Fruit fly (Drosophila melanogaster): ENCODE data around the gene mats.

dm6 chr3R:22389614-22390013 is 31.3 kb upstream of the mats start, which contains the start of the genes CAH8 and CG7059:
- TF ChIP-seq topi (GFP tag; optimal IDR thresholded peaks at IDR 0.05) (no peak), CG9139 (GFP tag; optimal IDR thresholded peaks at IDR 0.05) (no peak), svp (GFP tag) (no peak), CG6792 (GFP tag; optimal IDR thresholded peaks at IDR 0.05) (no peak), pdm3 (GFP tag; optimal IDR thresholded peaks at IDR 0.05) (no peak), ss (GFP tag; optimal IDR thresholded peaks at IDR 0.05) (no peak), CG6163 (GFP tag; IDR thresholded peaks at IDR 0.05) (no peak), CG34406 (GFP tag; optimal IDR thresholded peaks at IDR 0.05) (no peak), spab (GFP tag; optimal IDR thresholded peaks at IDR 0.05) (no peak), CG15336 (GFP tag; IDR thresholded peaks at IDR 0.05) (no peak), Lpt (GFP tag; optimal IDR thresholded peaks at IDR 0.05) (no peak)
